Worm (Caenorhabditis elegans): Measurements from ENCODE around the gene pmt-2.

pmt-2 gene

ce11 chrV:4647857-4648256 lies 19.5 kb downstream of the pmt-2 start, which contains the start of gene F41F3.3:
TSS of gene F41F3.3 (minus strand) at chrV:4648239.
- TF ChIP-seq unc-62 (GFP tag; optimal IDR thresholded peaks at IDR 0.05) = no peak

- no peak for TF ChIP-seq unc-62 (GFP tag; optimal IDR thresholded peaks at IDR 0.05)
Measured at ce11 chrV:4648527-4648926, 20.1 kb downstream of the pmt-2 start, which contains the start of gene F41F3.8. TSS of gene F41F3.8 (plus strand) at chrV:4648827.

DNA sequence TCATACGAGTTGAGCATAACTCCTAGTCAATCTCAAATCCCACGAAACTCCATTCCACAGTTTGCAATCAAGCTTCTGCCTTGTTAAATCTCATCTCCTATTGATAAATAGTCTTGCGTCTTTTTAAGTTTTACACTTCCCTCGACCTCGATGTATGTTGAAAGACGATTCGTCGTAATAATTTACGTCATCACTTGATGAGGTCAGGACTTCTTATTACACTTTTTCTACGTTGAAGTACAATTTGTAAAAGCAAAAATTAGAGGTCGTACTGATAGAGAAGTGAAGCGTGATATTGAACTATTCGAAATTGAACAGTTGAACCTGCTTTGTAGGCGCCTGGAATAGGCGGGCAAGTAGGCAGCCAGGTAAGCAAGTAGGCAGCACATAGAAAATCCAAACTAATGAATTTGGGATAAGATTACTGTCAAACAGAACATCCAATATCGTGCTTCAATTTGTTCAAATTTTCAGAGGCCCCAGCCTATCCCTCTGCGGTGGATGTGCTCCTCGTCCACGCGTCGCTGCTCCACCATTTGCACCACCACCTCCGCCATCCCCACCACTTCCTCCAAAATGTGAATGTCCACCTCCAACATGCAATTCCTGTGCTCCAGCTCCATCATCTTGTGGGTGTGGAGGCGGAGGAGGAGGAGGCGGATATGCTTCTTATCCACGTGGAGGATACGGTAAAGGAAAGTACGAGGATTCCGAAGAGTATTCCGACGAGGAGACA lies 21.4 kb downstream of the pmt-2 start:
- TF ChIP-seq unc-62 (GFP tag; optimal IDR thresholded peaks at IDR 0.05) = no peak

DNA sequence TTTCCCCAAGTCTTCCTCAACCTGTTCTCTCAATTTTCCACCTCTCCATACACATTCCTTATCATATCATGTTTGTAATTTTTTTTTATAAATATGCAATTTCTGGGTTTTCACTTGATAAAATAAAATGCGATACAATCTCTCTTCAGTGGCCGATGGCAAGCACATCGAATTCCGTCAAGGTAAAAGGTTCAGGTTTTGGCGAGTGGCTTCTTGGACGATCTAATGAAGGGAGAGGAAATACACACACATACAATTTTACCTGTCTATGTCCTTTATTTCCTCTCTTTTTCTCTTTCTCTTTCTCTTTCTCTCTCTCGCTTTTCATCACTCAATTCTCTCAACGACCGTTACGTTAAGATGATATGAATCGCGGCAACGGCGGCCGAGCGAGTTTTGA lies 23.1 kb downstream of the pmt-2 start:
- TF ChIP-seq unc-62 (GFP tag; optimal IDR thresholded peaks at IDR 0.05) = no peak

ce11 chrV:4653093-4653492 lies 24.7 kb downstream of the pmt-2 start:
- TF ChIP-seq unc-62 (GFP tag; optimal IDR thresholded peaks at IDR 0.05) = no peak

DNA sequence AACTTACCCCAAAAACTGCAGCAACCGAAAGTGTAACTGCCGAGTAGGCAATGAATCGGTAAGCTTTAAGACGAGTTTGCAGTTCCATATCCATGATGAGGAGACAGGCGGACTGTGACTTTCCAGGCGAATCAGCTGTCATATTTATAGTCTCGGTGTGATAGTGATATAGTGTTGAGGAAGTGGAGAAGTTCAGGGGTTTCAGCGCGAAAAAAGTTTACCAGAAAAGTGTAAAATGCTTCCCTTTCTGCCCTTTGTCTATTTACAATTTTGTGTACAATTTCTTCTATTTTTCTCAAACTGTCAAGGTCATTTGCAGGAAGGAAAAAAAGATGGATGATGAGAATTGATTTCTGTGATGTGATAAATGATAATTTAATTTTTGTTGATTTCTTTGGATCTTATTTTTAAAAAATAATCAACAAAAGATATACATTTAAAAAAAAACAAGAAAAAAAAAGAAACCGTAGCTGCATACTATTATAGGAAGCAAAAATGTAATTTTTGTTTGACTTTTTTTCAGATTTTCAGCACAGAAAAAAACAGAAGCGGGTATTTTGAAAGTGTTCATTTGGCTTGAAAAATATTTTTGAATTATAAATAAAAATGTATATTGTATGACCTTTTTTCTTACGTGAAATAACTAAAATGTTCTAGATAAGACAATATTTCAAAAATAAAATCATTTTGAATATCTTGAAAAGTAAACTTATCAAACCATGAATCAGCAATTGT lies 25.7 kb downstream of the pmt-2 start, which contains the start of the genes col-139 and F41F3.1:
TSS of gene col-139 (minus strand) at position 101 of the 735 bp plus-strand sequence.
TSS of gene F41F3.1 (plus strand) at position 685 of the 735 bp plus-strand sequence.
- TF ChIP-seq unc-62 (GFP tag; optimal IDR thresholded peaks at IDR 0.05) = no peak

DNA sequence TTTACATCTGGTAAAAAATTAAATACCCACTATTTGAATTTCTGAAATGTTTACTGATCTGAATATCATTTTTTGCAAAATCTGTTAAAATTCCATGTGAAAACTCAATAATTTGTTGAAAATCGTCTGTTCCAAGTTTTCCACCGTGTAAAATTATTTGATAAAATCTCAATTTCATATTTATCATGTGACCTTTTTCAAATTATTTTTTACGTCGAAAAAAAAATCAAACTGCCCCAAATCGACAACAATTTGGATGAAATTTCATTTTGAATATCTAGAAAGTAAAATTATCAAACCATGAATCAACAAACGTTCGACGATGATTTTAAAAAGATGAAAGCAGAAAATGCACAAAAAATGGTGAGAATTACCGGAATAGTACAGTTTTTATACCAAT lies 26.8 kb downstream of the pmt-2 start, which contains the start of gene F41F3.9:
TSS of gene F41F3.9 (plus strand) at position 301 of the 400 bp plus-strand sequence.
- TF ChIP-seq unc-62 (GFP tag; optimal IDR thresholded peaks at IDR 0.05) = no peak

ce11 chrV:4662400-4662799 lies 34.0 kb downstream of the pmt-2 start, which contains the start of gene srx-74:
TSS of gene srx-74 (minus strand) at chrV:4662500.
- TF ChIP-seq unc-62 (GFP tag; optimal IDR thresholded peaks at IDR 0.05) = no peak

DNA sequence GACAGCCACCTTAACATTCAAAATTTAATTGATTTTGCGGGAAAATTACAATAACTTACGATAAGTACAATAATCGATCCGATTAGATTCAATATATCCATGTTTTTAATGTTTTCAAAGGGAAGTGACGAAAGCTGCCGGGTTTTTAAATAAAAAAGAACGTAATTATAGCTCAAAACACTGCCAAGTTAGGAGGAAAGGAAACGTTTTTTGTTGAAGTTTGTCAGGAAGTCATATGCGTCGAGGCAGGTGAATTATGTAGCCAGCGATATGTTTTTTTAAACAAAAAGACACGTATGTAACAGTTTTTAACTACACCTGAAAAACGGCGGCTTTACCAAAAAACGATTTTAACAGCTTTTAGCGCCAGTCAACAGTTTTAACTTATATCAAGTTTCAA lies 37.3 kb downstream of the pmt-2 start, which contains the start of gene srx-73:
TSS of gene srx-73 (minus strand) at position 101 of the 400 bp plus-strand sequence.
- TF ChIP-seq unc-62 (GFP tag; optimal IDR thresholded peaks at IDR 0.05) = no peak

DNA sequence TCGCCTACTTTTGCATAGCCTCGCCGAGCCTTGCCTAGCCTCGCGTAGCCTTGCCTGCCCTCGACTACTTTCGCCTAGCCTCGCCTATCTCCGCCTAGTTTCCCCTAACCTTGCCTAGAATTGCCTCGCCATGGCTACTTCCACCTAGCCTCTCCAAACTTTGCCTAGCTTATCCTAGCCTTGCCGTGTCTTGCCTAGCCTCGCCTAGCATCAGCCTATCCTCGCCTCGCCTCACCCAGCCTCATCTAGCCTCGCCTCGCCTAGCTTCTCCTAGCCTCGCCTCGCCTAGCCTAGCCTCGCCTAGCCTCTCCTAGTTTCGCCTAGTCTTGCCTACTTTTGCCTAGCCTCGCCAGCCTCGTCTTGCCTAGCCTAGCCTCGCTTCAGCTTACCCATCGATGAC lies 38.7 kb downstream of the pmt-2 start:
- TF ChIP-seq unc-62 (GFP tag; optimal IDR thresholded peaks at IDR 0.05) = no peak

DNA sequence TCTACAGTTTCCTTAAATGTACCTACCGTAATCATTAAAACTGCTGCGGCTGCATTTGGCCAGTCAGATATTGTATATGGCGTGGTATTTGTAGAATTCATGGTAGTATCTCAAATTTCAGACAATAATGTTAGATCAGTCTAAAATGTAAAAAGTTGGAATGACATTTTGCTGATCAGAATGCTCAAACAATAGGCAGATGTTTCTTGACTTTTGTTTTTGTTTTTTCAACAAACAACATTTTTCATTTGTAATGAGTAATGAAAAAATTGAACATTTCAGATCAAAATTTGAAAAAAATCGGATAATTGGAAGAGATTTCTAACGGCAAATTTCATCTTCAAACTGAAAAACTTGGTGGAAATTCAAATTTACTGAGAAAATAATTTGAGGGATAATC lies 40.3 kb downstream of the pmt-2 start, which contains the start of gene srx-77:
TSS of gene srx-77 (minus strand) at position 101 of the 400 bp plus-strand sequence.
- no peak for TF ChIP-seq unc-62 (GFP tag; optimal IDR thresholded peaks at IDR 0.05)

DNA sequence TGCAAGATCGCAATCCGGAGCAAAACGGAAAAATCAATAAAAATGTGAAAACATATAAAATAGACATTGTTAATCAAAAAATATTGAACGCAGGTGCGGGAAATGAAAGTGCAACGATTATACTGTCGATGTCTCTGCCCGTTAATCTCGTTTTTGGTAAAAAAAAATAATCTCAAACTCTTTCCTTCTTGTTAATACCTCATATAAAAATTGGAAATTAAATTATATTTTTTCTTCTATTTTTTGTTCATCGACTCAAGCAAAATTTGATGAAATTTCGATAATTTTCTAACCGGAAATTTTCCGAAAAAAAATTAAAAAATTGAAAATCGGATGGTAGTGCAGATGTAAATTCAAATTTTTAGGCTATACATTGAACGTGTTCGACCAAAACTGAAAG lies 44.1 kb downstream of the pmt-2 start, which contains the start of gene K03B4.9:
TSS of gene K03B4.9 (minus strand) at position 101 of the 400 bp plus-strand sequence.
- no peak for TF ChIP-seq unc-62 (GFP tag; optimal IDR thresholded peaks at IDR 0.05)

DNA sequence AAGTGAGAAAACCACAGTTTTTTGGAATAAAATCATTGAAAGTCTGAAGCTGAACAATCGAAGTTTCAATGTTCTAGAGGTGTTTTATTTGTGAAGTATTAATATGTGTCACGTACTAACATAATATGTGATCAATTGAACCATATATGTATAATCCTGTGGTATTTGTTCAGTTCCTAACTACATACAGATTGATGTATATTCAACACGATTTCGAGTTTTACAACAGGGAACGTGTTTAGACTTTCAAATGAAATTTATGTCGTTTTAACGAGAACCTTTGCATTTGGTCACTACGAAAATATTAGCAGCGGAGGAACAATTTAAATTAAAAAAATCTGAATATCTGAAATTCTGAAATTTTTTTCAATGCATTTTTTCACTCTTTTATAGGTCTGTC lies 46.1 kb downstream of the pmt-2 start, which contains the start of gene K03B4.8:
TSS of gene K03B4.8 (minus strand) at position 101 of the 400 bp plus-strand sequence.
- no peak for TF ChIP-seq unc-62 (GFP tag; optimal IDR thresholded peaks at IDR 0.05)

- TF ChIP-seq unc-62 (GFP tag; optimal IDR thresholded peaks at IDR 0.05) = no peak
Measured at ce11 chrV:4676092-4676491, 47.7 kb downstream of the pmt-2 start, which contains the start of gene K03B4.6. TSS of gene K03B4.6 (minus strand) at chrV:4676192.

DNA sequence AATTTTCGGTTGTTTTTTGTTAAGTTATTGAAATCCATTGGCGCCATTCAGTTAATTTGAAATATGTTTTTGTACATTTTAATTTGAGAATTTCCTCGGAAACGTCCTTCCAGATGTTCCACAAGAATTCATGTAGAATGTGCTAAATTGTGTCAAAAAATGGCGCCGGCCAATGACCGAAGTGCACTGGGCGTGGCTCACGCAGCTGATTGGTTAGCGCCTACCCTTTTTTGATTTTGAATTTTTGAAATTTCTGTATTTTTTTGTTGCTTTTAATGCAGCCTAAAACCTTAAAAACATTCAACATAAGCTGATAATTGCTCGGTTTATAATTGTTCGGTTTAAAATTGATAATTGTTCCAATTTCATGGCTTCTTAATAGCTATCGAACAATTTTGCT lies 48.4 kb downstream of the pmt-2 start:
- TF ChIP-seq unc-62 (GFP tag; optimal IDR thresholded peaks at IDR 0.05) = no peak

ce11 chrV:4681670-4682069 lies 53.3 kb downstream of the pmt-2 start, which contains the start of gene K03B4.4:
TSS of gene K03B4.4 (plus strand) at chrV:4681970.
- no peak for TF ChIP-seq unc-62 (GFP tag; optimal IDR thresholded peaks at IDR 0.05)

All from whole organism, dauer.